Fruit fly (Drosophila melanogaster): ENCODE data around the gene IFT57.

The IFT57 gene

dm6 chr2L:3569892-3570291 is 39.3 kb downstream of the IFT57 start (continued):
- TF ChIP-seq Ada2b (GFP tag; IDR thresholded peaks at IDR 0.05) (0 out of 2 replicates have a peak, but pooled peaks have one; percentile 21), CoRest (tag; optimal IDR thresholded peaks at IDR 0.05) (peak; percentile 34), HLH4C (GFP tag; IDR thresholded peaks at IDR 0.05; ENCODE audit: partially characterized antibody) (no peak), CG2120 (GFP tag; optimal IDR thresholded peaks at IDR 0.05) (peak; percentile 22), stwl (tag; optimal IDR thresholded peaks at IDR 0.05) (no peak), CG10959 (GFP tag; IDR thresholded peaks at IDR 0.05) (no peak), scrt (GFP tag; optimal IDR thresholded peaks at IDR 0.05) (no peak), lmd (GFP tag; IDR thresholded peaks at IDR 0.05) (peak; percentile 60), CG15269 (tag; optimal IDR thresholded peaks at IDR 0.05) (peak; percentile 45), abd-A (tag; optimal IDR thresholded peaks at IDR 0.05) (peak; percentile 12), CG18476 (GFP tag; optimal IDR thresholded peaks at IDR 0.05) (no peak), gsb (GFP tag; IDR thresholded peaks at IDR 0.05) (no peak), grn (GFP tag; optimal IDR thresholded peaks at IDR 0.05) (no peak), CG10267 (tag; optimal IDR thresholded peaks at IDR 0.05) (peak; percentile 53), mld (GFP tag; IDR thresholded peaks at IDR 0.05; ENCODE audit: partially characterized antibody) (no peak), lbe (GFP tag; optimal IDR thresholded peaks at IDR 0.05) (no peak), pb (GFP tag; optimal IDR thresholded peaks at IDR 0.05) (no peak), Oli (tag; optimal IDR thresholded peaks at IDR 0.05) (peak; percentile 21), CG4617 (GFP tag; optimal IDR thresholded peaks at IDR 0.05; ENCODE audit: borderline replicate concordance) (no peak), CG5953 (GFP tag; IDR thresholded peaks at IDR 0.05) (no peak), vnd (GFP tag; IDR thresholded peaks at IDR 0.05; ENCODE audit: partially characterized antibody) (no peak), ftz-f1 (GFP tag; optimal IDR thresholded peaks at IDR 0.05) (no peak), h (optimal IDR thresholded peaks at IDR 0.05) (no peak), NfI (GFP tag; optimal IDR thresholded peaks at IDR 0.05) (no peak), CG7372 (GFP tag; IDR thresholded peaks at IDR 0.05) (0 out of 2 replicates have a peak, but pooled peaks have one; percentile 7), CG12744 (GFP tag; optimal IDR thresholded peaks at IDR 0.05) (no peak), Deaf1 (tag; optimal IDR thresholded peaks at IDR 0.05) (no peak), usp (GFP tag; optimal IDR thresholded peaks at IDR 0.05) (no peak), zen2 (GFP tag; IDR thresholded peaks at IDR 0.05; ENCODE audit: partially characterized antibody) (no peak), Hmr (GFP tag; optimal IDR thresholded peaks at IDR 0.05) (no peak), MESR4 (GFP tag; optimal IDR thresholded peaks at IDR 0.05) (no peak), Dek (tag; optimal IDR thresholded peaks at IDR 0.05) (no peak), Lim3 (GFP tag; IDR thresholded peaks at IDR 0.05) (no peak), insv (GFP tag; optimal IDR thresholded peaks at IDR 0.05) (no peak), gt (GFP tag; IDR thresholded peaks at IDR 0.05) (no peak), Adf1 (GFP tag; IDR thresholded peaks at IDR 0.05) (no peak), vvl (GFP tag; IDR thresholded peaks at IDR 0.05) (no peak), hth (optimal IDR thresholded peaks at IDR 0.05) (no peak), Hsf (GFP tag; optimal IDR thresholded peaks at IDR 0.05) (no peak), NC2α (GFP tag; optimal IDR thresholded peaks at IDR 0.05) (no peak), wor (GFP tag; IDR thresholded peaks at IDR 0.05) (no peak), CG12219 (GFP tag; optimal IDR thresholded peaks at IDR 0.05) (no peak), CG13624 (GFP tag; optimal IDR thresholded peaks at IDR 0.05) (no peak), Sox100B (GFP tag; optimal IDR thresholded peaks at IDR 0.05) (peak; percentile 51), B-H1 (GFP tag; IDR thresholded peaks at IDR 0.05) (no peak), ttk (GFP tag; IDR thresholded peaks at IDR 0.05) (no peak), pita (GFP tag; optimal IDR thresholded peaks at IDR 0.05) (no peak), CG6813 (GFP tag; optimal IDR thresholded peaks at IDR 0.05) (no peak), Spps (tag; optimal IDR thresholded peaks at IDR 0.05) (no peak), CG6683 (GFP tag; optimal IDR thresholded peaks at IDR 0.05) (no peak), CG30431 (GFP tag; optimal IDR thresholded peaks at IDR 0.05) (no peak), fd3F (GFP tag; optimal IDR thresholded peaks at IDR 0.05) (no peak)
